Fruit fly (Drosophila melanogaster) whole organism, embryonic: Measurements from ENCODE around the gene CG17359.

Source experiments
- C15 ChIP-seq: fragments of 200-800 bp; sonication (Bioruptor generic); IDR thresholded peaks from 3 replicates; pipeline ENCODE4 v1.3.6; 2022; ENCODE audit warnings: missing biosample characterization, missing genetic modification characterization
- CG14014 ChIP-seq: fragments of 200-800 bp; sonication (Bioruptor generic); IDR thresholded peaks from 2 replicates; pipeline ENCODE4 v1.3.6; 2022; ENCODE audit warnings: missing biosample characterization, missing genetic modification characterization
- CG1529 ChIP-seq: fragments of 200-800 bp; sonication (Bioruptor generic); optimal IDR thresholded peaks from 3 replicates; lab custom pipeline; 2018; ENCODE audit warnings: missing biosample characterization, missing genetic modification characterization
- CG16779 ChIP-seq: fragments of 200-800 bp; sonication (Bioruptor generic); IDR thresholded peaks from 2 replicates; pipeline ENCODE4 v1.3.6; 2022; ENCODE audit warnings: missing biosample characterization, missing genetic modification characterization
- CG16813 ChIP-seq: fragments of 200-800 bp; sonication (Bioruptor generic); IDR thresholded peaks from 3 replicates; pipeline ENCODE4 v1.3.6; 2022; ENCODE audit warnings: missing biosample characterization, missing genetic modification characterization; ENCODE audit not compliant: partially characterized antibody
- CG17802 ChIP-seq: fragments of 200-800 bp; sonication (Bioruptor generic); optimal IDR thresholded peaks from 2 replicates; lab custom pipeline; 2018; ENCODE audit warnings: missing biosample characterization, mild to moderate bottlenecking, missing genetic modification characterization, moderate library complexity
- CG1792 ChIP-seq: fragments of 200-800 bp; sonication (Bioruptor generic); optimal IDR thresholded peaks from 2 replicates; lab custom pipeline; 2016; ENCODE audit warnings: missing biosample characterization, missing genetic modification characterization
- CG18011 ChIP-seq: fragments of 200-800 bp; sonication (Bioruptor generic); optimal IDR thresholded peaks from 2 replicates; lab custom pipeline; 2017; ENCODE audit warnings: missing biosample characterization, missing genetic modification characterization, mild to moderate bottlenecking, moderate library complexity, missing genotype
- CG2120 ChIP-seq: fragments of 200-800 bp; sonication (Bioruptor generic); optimal IDR thresholded peaks from 3 replicates; lab custom pipeline; 2016; ENCODE audit warnings: missing biosample characterization, missing genetic modification characterization
- CG2202 ChIP-seq: fragments of 200-800 bp; sonication (Bioruptor generic); optimal IDR thresholded peaks from 2 replicates; lab custom pipeline; 2018; ENCODE audit warnings: missing biosample characterization, mild to moderate bottlenecking, missing genetic modification characterization
- CG32532 ChIP-seq: fragments of 200-800 bp; sonication (Bioruptor generic); IDR thresholded peaks from 2 replicates; pipeline ENCODE4 v1.3.6; 2022; ENCODE audit warnings: missing biosample characterization, missing genetic modification characterization
- CG33557 ChIP-seq: fragments of 200-800 bp; sonication (Bioruptor generic); optimal IDR thresholded peaks from 2 replicates; lab custom pipeline; 2019; ENCODE audit warnings: missing biosample characterization, mild to moderate bottlenecking, missing genetic modification characterization, moderate library complexity
- CG42726 ChIP-seq: fragments of 200-800 bp; sonication (Bioruptor generic); IDR thresholded peaks from 2 replicates; pipeline ENCODE4 v1.3.6; 2022; ENCODE audit warnings: missing biosample characterization, missing genetic modification characterization; ENCODE audit not compliant: partially characterized antibody
- CG4282 ChIP-seq: fragments of 200-800 bp; sonication (Bioruptor generic); optimal IDR thresholded peaks from 2 replicates; lab custom pipeline; 2016; ENCODE audit warnings: missing biosample characterization, missing genetic modification characterization
- CG4617 ChIP-seq: fragments of 200-800 bp; sonication (Bioruptor generic); optimal IDR thresholded peaks from 3 replicates; lab custom pipeline; 2016; ENCODE audit warnings: missing biosample characterization, missing genetic modification characterization, borderline replicate concordance
- CG6791 ChIP-seq: fragments of 200-800 bp; sonication (Bioruptor generic); IDR thresholded peaks from 3 replicates; pipeline ENCODE4 v1.3.6; 2022; ENCODE audit warnings: missing biosample characterization, missing genetic modification characterization; ENCODE audit not compliant: partially characterized antibody
- CG7745 ChIP-seq: fragments of 200-800 bp; sonication (Bioruptor generic); optimal IDR thresholded peaks from 2 replicates; lab custom pipeline; 2018; ENCODE audit warnings: missing biosample characterization, mild to moderate bottlenecking, missing genetic modification characterization, moderate library complexity
- CG7963 ChIP-seq: fragments of 200-800 bp; sonication (Bioruptor generic); IDR thresholded peaks from 3 replicates; pipeline ENCODE4 v1.3.6; 2022; ENCODE audit warnings: missing biosample characterization, missing genetic modification characterization; ENCODE audit not compliant: partially characterized antibody
- CG8388 ChIP-seq: fragments of 200-800 bp; sonication (Bioruptor generic); optimal IDR thresholded peaks from 2 replicates; lab custom pipeline; 2019; ENCODE audit warnings: missing biosample characterization, mild to moderate bottlenecking, missing genetic modification characterization, moderate library complexity
- CG9797 ChIP-seq: fragments of 200-800 bp; sonication (Bioruptor generic); optimal IDR thresholded peaks from 3 replicates; lab custom pipeline; 2018; ENCODE audit warnings: missing biosample characterization, mild to moderate bottlenecking, missing genetic modification characterization
- CG9876 ChIP-seq: fragments of 200-800 bp; sonication (Bioruptor generic); optimal IDR thresholded peaks from 2 replicates; lab custom pipeline; 2016; ENCODE audit warnings: missing biosample characterization, missing genetic modification characterization
- Dp ChIP-seq: fragments of 200-800 bp; sonication (Bioruptor generic); optimal IDR thresholded peaks from 2 replicates; lab custom pipeline; 2018; ENCODE audit warnings: missing biosample characterization, mild to moderate bottlenecking, missing genetic modification characterization, moderate library complexity
- Drgx ChIP-seq: fragments of 200-800 bp; sonication (Bioruptor generic); IDR thresholded peaks from 2 replicates; pipeline ENCODE4 v1.3.6; 2022; ENCODE audit warnings: missing biosample characterization, missing genetic modification characterization
- HLH4C ChIP-seq: fragments of 200-800 bp; sonication (Bioruptor generic); IDR thresholded peaks from 3 replicates; pipeline ENCODE4 v1.3.6; 2022; ENCODE audit warnings: missing biosample characterization, missing genetic modification characterization; ENCODE audit not compliant: partially characterized antibody
- HmgZ ChIP-seq: fragments of 200-800 bp; sonication (Bioruptor generic); optimal IDR thresholded peaks from 2 replicates; lab custom pipeline; 2018; ENCODE audit warnings: missing biosample characterization, mild to moderate bottlenecking, missing genetic modification characterization
- MTF-1 ChIP-seq: fragments of 200-800 bp; sonication (Bioruptor generic); optimal IDR thresholded peaks from 2 replicates; lab custom pipeline; 2018; ENCODE audit warnings: missing biosample characterization, mild to moderate bottlenecking, missing genetic modification characterization, borderline replicate concordance
- Mrtf ChIP-seq: fragments of 200-800 bp; sonication (Bioruptor generic); IDR thresholded peaks from 3 replicates; pipeline ENCODE4 v1.3.6; 2022; ENCODE audit warnings: missing biosample characterization, missing genetic modification characterization
- Nf-YB ChIP-seq: fragments of 200-800 bp; sonication (Bioruptor generic); optimal IDR thresholded peaks from 3 replicates; lab custom pipeline; 2019; ENCODE audit warnings: missing biosample characterization, mild to moderate bottlenecking, missing genetic modification characterization, moderate library complexity
- Six4 ChIP-seq: fragments of 200-800 bp; sonication (Bioruptor generic); optimal IDR thresholded peaks from 2 replicates; lab custom pipeline; 2016; ENCODE audit warnings: missing biosample characterization, missing genetic modification characterization
- Xbp1 ChIP-seq: fragments of 200-800 bp; sonication (Bioruptor generic); optimal IDR thresholded peaks from 3 replicates; lab custom pipeline; 2016; ENCODE audit warnings: missing biosample characterization, mild to moderate bottlenecking, missing genetic modification characterization
- YL-1 ChIP-seq: fragments of 200-800 bp; sonication (Bioruptor generic); optimal IDR thresholded peaks from 3 replicates; lab custom pipeline; 2017; ENCODE audit warnings: missing biosample characterization, mild to moderate bottlenecking, missing genetic modification characterization
- ato ChIP-seq: fragments of 200-800 bp; sonication (Bioruptor generic); IDR thresholded peaks from 2 replicates; pipeline ENCODE4 v1.3.6; 2022; ENCODE audit warnings: missing biosample characterization, missing genetic modification characterization; ENCODE audit not compliant: partially characterized antibody
- caup ChIP-seq: fragments of 200-800 bp; sonication (Bioruptor generic); optimal IDR thresholded peaks from 3 replicates; lab custom pipeline; 2017; ENCODE audit warnings: missing biosample characterization, mild to moderate bottlenecking, missing genetic modification characterization, moderate library complexity; ENCODE audit not compliant: severe bottlenecking
- cg ChIP-seq: fragments of 200-800 bp; sonication (Bioruptor generic); optimal IDR thresholded peaks from 3 replicates; lab custom pipeline; 2019; ENCODE audit warnings: missing biosample characterization, mild to moderate bottlenecking, missing genetic modification characterization, moderate library complexity
- dimm ChIP-seq: fragments of 200-800 bp; sonication (Bioruptor generic); IDR thresholded peaks from 2 replicates; pipeline ENCODE4 v1.3.6; 2022; ENCODE audit warnings: missing biosample characterization, missing genetic modification characterization
- dmrt99B ChIP-seq: fragments of 200-800 bp; sonication (Bioruptor generic); optimal IDR thresholded peaks from 2 replicates; lab custom pipeline; 2018; ENCODE audit warnings: missing biosample characterization, mild to moderate bottlenecking, missing genetic modification characterization, moderate library complexity
- fu2 ChIP-seq: fragments of 200-800 bp; sonication (Bioruptor generic); optimal IDR thresholded peaks from 2 replicates; lab custom pipeline; 2016; ENCODE audit warnings: missing biosample characterization, missing genetic modification characterization
- gsb-n ChIP-seq: fragments of 200-800 bp; sonication (Bioruptor generic); optimal IDR thresholded peaks from 3 replicates; lab custom pipeline; 2018; ENCODE audit warnings: missing biosample characterization, mild to moderate bottlenecking, missing genetic modification characterization
- ken ChIP-seq: fragments of 200-800 bp; sonication (Bioruptor generic); IDR thresholded peaks from 3 replicates; pipeline ENCODE4 v1.3.6; 2022; ENCODE audit warnings: missing biosample characterization, missing genetic modification characterization
- lmd ChIP-seq: fragments of 200-800 bp; sonication (Bioruptor generic); IDR thresholded peaks from 2 replicates; pipeline ENCODE4 v1.3.6; 2022; ENCODE audit warnings: missing biosample characterization, missing genetic modification characterization
- onecut ChIP-seq: fragments of 200-800 bp; sonication (Bioruptor generic); IDR thresholded peaks from 2 replicates; pipeline ENCODE4 v1.3.6; 2022; ENCODE audit warnings: missing biosample characterization, missing genetic modification characterization
- p53 ChIP-seq: fragments of 200-800 bp; sonication (Bioruptor generic); optimal IDR thresholded peaks from 2 replicates; lab custom pipeline; 2016; ENCODE audit warnings: missing biosample characterization, missing genetic modification characterization
- pita ChIP-seq: fragments of 200-800 bp; sonication (Bioruptor generic); optimal IDR thresholded peaks from 2 replicates; lab custom pipeline; 2017; ENCODE audit warnings: missing biosample characterization, mild to moderate bottlenecking, missing genetic modification characterization
- pzg ChIP-seq: fragments of 200-800 bp; sonication (Bioruptor generic); optimal IDR thresholded peaks from 3 replicates; lab custom pipeline; 2018; ENCODE audit warnings: missing biosample characterization, mild to moderate bottlenecking, missing genetic modification characterization, moderate library complexity
- ranshi ChIP-seq: fragments of 200-800 bp; sonication (Bioruptor generic); IDR thresholded peaks from 2 replicates; pipeline ENCODE4 v1.3.6; 2022; ENCODE audit warnings: missing biosample characterization, missing genetic modification characterization
- sug ChIP-seq: fragments of 200-800 bp; optimal IDR thresholded peaks from 2 replicates; lab custom pipeline; 2019; ENCODE audit warnings: missing biosample characterization, mild to moderate bottlenecking, missing genetic modification characterization, moderate library complexity
- yki ChIP-seq: fragments of >200 bp; optimal IDR thresholded peaks from 3 replicates; lab custom pipeline; 2018

The CG17359 gene

dm6 chr3L:14028485-14029384 is 29.7 kb upstream of the CG17359 start, which contains the start of gene Ptip (continued):
- TF ChIP-seq CG7745 (tag; lab: Kevin White, UChicago) (no peak), CG1529 (GFP tag; lab: Kevin White, UChicago) (peak; percentile 45), CG17802 (tag; lab: Kevin White, UChicago) (peak; percentile 9), HLH4C (GFP tag; lab: Robert Waterston, UW) (peak; percentile 95), YL-1 (GFP tag; lab: Kevin White, UChicago) (peak; percentile 75), yki (lab: Kevin White, UChicago) (no peak), CG2202 (tag; lab: Kevin White, UChicago) (peak; percentile 16), ranshi (no peak; the same call in 1 of the 2 replicates), MTF-1 (GFP tag; lab: Kevin White, UChicago) (peak; percentile 79), CG16813 (GFP tag; lab: Robert Waterston, UW) (peak; percentile 98), dimm (GFP tag; lab: Robert Waterston, UW) (no peak), CG32532 (GFP tag; lab: Robert Waterston, UW) (peak; percentile 73; the same call in 1 of the 2 replicates), Nf-YB (GFP tag; lab: Kevin White, UChicago) (no peak), CG42726 (GFP tag; lab: Robert Waterston, UW) (peak; percentile 97), Dp (GFP tag; lab: Kevin White, UChicago) (peak; percentile 83), CG8388 (GFP tag; lab: Kevin White, UChicago) (no peak), ato (GFP tag; lab: Robert Waterston, UW) (peak; percentile 97), HmgZ (peak; percentile 74), CG16779 (GFP tag; lab: Robert Waterston, UW) (no peak), pzg (GFP tag; lab: Kevin White, UChicago) (peak; percentile 91), lmd (GFP tag; lab: Robert Waterston, UW) (no peak), cg (GFP tag; lab: Kevin White, UChicago) (peak; percentile 97), C15 (GFP tag; lab: Robert Waterston, UW) (0 out of 3 replicates have a peak, but pooled peaks have one; percentile 43), Six4 (GFP tag; lab: Kevin White, UChicago) (peak; percentile 2), Xbp1 (GFP tag; lab: Kevin White, UChicago) (peak; percentile 37), onecut (GFP tag; lab: Robert Waterston, UW) (peak; percentile 77), CG7963 (GFP tag; lab: Robert Waterston, UW) (peak; percentile 97), CG4282 (peak; percentile 23), Drgx (GFP tag; lab: Robert Waterston, UW) (peak; percentile 38; the same call in 1 of the 2 replicates), CG1792 (GFP tag; lab: Kevin White, UChicago) (peak; percentile 6), gsb-n (tag; lab: Kevin White, UChicago) (no peak), ken (GFP tag; lab: Robert Waterston, UW) (peak; percentile 56; the same call in 2 of the 3 replicates), p53 (GFP tag; lab: Kevin White, UChicago) (peak; percentile 8), CG2120 (peak; percentile 39), dmrt99B (tag; lab: Kevin White, UChicago) (no peak), CG4617 (GFP tag; lab: Kevin White, UChicago) (peak; percentile 70), CG9876 (GFP tag; lab: Kevin White, UChicago) (no peak), Mrtf (GFP tag; lab: Robert Waterston, UW) (no peak), fu2 (GFP tag; lab: Kevin White, UChicago) (peak; percentile 7), caup (GFP tag; lab: Kevin White, UChicago) (peak; percentile 70), pita (peak; percentile 65), CG33557 (GFP tag; lab: Kevin White, UChicago) (peak; percentile 40), CG18011 (GFP tag; lab: Kevin White, UChicago) (no peak), CG14014 (GFP tag; lab: Robert Waterston, UW) (no peak), sug (tag; lab: Kevin White, UChicago) (peak; percentile 21), CG9797 (GFP tag; lab: Kevin White, UChicago) (peak; percentile 29), CG6791 (peak; percentile 98)
